Worm (Caenorhabditis elegans) whole organism, mixed stage, embryonic: ENCODE data around the gene alh-11.

Experiments
- ceh-39 ChIP-seq: fragments of 150-350 bp; optimal IDR thresholded peaks from 2 replicates; lab custom pipeline; 2014; ENCODE audit warnings: missing biosample characterization, missing genetic modification characterization
- elt-3 ChIP-seq: fragments of 150-350 bp; optimal IDR thresholded peaks from 2 replicates; lab custom pipeline; 2014; ENCODE audit warnings: missing biosample characterization, missing genetic modification characterization
- nhr-237 ChIP-seq: fragments of 150-350 bp; optimal IDR thresholded peaks from 2 replicates; lab custom pipeline; 2014; ENCODE audit warnings: missing biosample characterization, missing genetic modification characterization
- snpc-4 ChIP-seq: fragments of 150-350 bp; optimal IDR thresholded peaks from 2 replicates; lab custom pipeline; 2014; ENCODE audit warnings: missing biosample characterization, missing genetic modification characterization

DNA sequence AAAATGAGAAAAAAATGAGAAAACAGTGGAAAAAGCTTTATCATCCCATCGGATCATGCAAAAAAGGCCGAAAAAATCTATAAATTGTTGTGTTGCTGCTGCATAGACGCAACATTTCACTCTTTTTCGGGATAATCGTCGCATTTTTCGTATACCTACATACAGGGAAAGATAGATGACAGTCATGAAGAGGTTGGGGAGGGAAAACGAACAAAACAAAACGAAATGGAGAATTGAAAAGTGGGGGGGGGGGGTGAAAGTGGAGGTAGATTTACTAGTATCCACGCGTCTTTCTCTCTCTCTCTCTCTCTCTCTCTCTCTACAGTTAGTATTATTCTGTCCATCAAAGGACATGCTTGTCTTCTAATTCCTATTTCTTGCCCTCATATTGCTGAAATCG is 34.2 kb downstream of the alh-11 start:
- no peak for TF ChIP-seq snpc-4 (tag; lab: Kevin White, UChicago)
- TF ChIP-seq nhr-237 (tag; lab: Kevin White, UChicago): no peak
- no peak for TF ChIP-seq ceh-39
- TF ChIP-seq elt-3: no peak
